Fruit fly (Drosophila melanogaster) whole organism, embryonic: Measurements from ENCODE around the gene CG13995.
A peak's percentile ranks its signal among the peaks of the same experiment; 100 is the strongest.

Experiments used
- Antp ChIP-seq: fragments of 200-800 bp; sonication (Bioruptor generic); optimal IDR thresholded peaks from 3 replicates; lab custom pipeline; 2016; ENCODE audit warnings: missing biosample characterization, missing genetic modification characterization
- CG10147 ChIP-seq: fragments of 200-800 bp; sonication (Bioruptor generic); optimal IDR thresholded peaks from 2 replicates; lab custom pipeline; 2019; ENCODE audit warnings: missing biosample characterization, mild to moderate bottlenecking, missing genetic modification characterization, moderate library complexity
- CG10209 ChIP-seq: fragments of 200-800 bp; sonication (Bioruptor generic); optimal IDR thresholded peaks from 3 replicates; lab custom pipeline; 2017; ENCODE audit warnings: missing biosample characterization, mild to moderate bottlenecking, missing genetic modification characterization, missing genetic modification reagents
- CG10543 ChIP-seq: fragments of 200-800 bp; sonication (Bioruptor generic); optimal IDR thresholded peaks from 3 replicates; lab custom pipeline; 2017; ENCODE audit warnings: missing biosample characterization, mild to moderate bottlenecking, missing genetic modification characterization, moderate library complexity
- CG12071 ChIP-seq: fragments of 200-800 bp; sonication (Bioruptor generic); optimal IDR thresholded peaks from 3 replicates; lab custom pipeline; 2018; ENCODE audit warnings: missing biosample characterization, mild to moderate bottlenecking, missing genetic modification characterization
- CG13775 ChIP-seq: fragments of 200-800 bp; sonication (Bioruptor generic); optimal IDR thresholded peaks from 3 replicates; lab custom pipeline; 2017; ENCODE audit warnings: missing biosample characterization, mild to moderate bottlenecking, missing genetic modification characterization
- CG13894 ChIP-seq: fragments of 200-800 bp; sonication (Bioruptor generic); optimal IDR thresholded peaks from 3 replicates; lab custom pipeline; 2018; ENCODE audit warnings: missing biosample characterization, mild to moderate bottlenecking, missing genetic modification characterization, moderate library complexity
- CG14667 ChIP-seq: fragments of 200-800 bp; sonication (Bioruptor generic); IDR thresholded peaks from 2 replicates; pipeline ENCODE4 v1.3.6; 2022; ENCODE audit warnings: missing biosample characterization, missing genetic modification characterization
- CG15601 ChIP-seq: fragments of 200-800 bp; sonication (Bioruptor generic); optimal IDR thresholded peaks from 3 replicates; lab custom pipeline; 2019; ENCODE audit warnings: missing biosample characterization, mild to moderate bottlenecking, missing genetic modification characterization, moderate library complexity
- CG1602 ChIP-seq: fragments of 200-800 bp; sonication (Bioruptor generic); optimal IDR thresholded peaks from 3 replicates; lab custom pipeline; 2016; ENCODE audit warnings: missing biosample characterization, missing genetic modification characterization
- CG17385 ChIP-seq: fragments of 200-800 bp; sonication (Bioruptor generic); optimal IDR thresholded peaks from 3 replicates; lab custom pipeline; 2018; ENCODE audit warnings: missing biosample characterization, mild to moderate bottlenecking, missing genetic modification characterization
- CG17912 ChIP-seq: fragments of 200-800 bp; sonication (Bioruptor generic); optimal IDR thresholded peaks from 2 replicates; lab custom pipeline; 2018; ENCODE audit warnings: missing biosample characterization, mild to moderate bottlenecking, missing genetic modification characterization
- CG2202 ChIP-seq: fragments of 200-800 bp; sonication (Bioruptor generic); optimal IDR thresholded peaks from 2 replicates; lab custom pipeline; 2018; ENCODE audit warnings: missing biosample characterization, mild to moderate bottlenecking, missing genetic modification characterization
- CG3726 ChIP-seq: fragments of 200-800 bp; sonication (Bioruptor generic); IDR thresholded peaks from 3 replicates; pipeline ENCODE4, ENCODE4 v1.3.6; 2022; ENCODE audit warnings: missing biosample characterization, missing genetic modification characterization
- CG4404 ChIP-seq: fragments of 200-800 bp; sonication (Bioruptor generic); IDR thresholded peaks from 2 replicates; pipeline ENCODE4 v1.3.6; 2022; ENCODE audit warnings: missing biosample characterization, missing genetic modification characterization
- CG6654 ChIP-seq: fragments of 200-800 bp; sonication (Bioruptor generic); optimal IDR thresholded peaks from 2 replicates; lab custom pipeline; 2017; ENCODE audit warnings: missing biosample characterization, mild to moderate bottlenecking, missing genetic modification characterization
- CG6791 ChIP-seq: fragments of 200-800 bp; sonication (Bioruptor generic); IDR thresholded peaks from 3 replicates; pipeline ENCODE4 v1.3.6; 2022; ENCODE audit warnings: missing biosample characterization, missing genetic modification characterization; ENCODE audit not compliant: partially characterized antibody
- CG7271 ChIP-seq: fragments of 200-800 bp; sonication (Bioruptor generic); optimal IDR thresholded peaks from 2 replicates; lab custom pipeline; 2018; ENCODE audit warnings: missing biosample characterization, mild to moderate bottlenecking, missing genetic modification characterization, moderate library complexity
- CG7745 ChIP-seq: fragments of 200-800 bp; sonication (Bioruptor generic); optimal IDR thresholded peaks from 2 replicates; lab custom pipeline; 2018; ENCODE audit warnings: missing biosample characterization, mild to moderate bottlenecking, missing genetic modification characterization, moderate library complexity
- CG8388 ChIP-seq: fragments of 200-800 bp; sonication (Bioruptor generic); optimal IDR thresholded peaks from 2 replicates; lab custom pipeline; 2019; ENCODE audit warnings: missing biosample characterization, mild to moderate bottlenecking, missing genetic modification characterization, moderate library complexity
- CG9609 ChIP-seq: fragments of 200-800 bp; sonication (Bioruptor generic); optimal IDR thresholded peaks from 3 replicates; lab custom pipeline; 2016; ENCODE audit warnings: missing biosample characterization, missing genetic modification characterization
- CG9932 ChIP-seq: fragments of 200-800 bp; sonication (Bioruptor generic); IDR thresholded peaks from 2 replicates; pipeline ENCODE4 v1.3.6; 2022; ENCODE audit warnings: missing biosample characterization, missing genetic modification characterization
- Dfd ChIP-seq, 2 experiments: fragments of >200 bp; optimal IDR thresholded peaks; 2 replicates each; lab custom pipeline; 2017; ENCODE audit warnings: missing biosample characterization in 2 of 2, missing genetic modification characterization in 2 of 2
- Dp ChIP-seq: fragments of 200-800 bp; sonication (Bioruptor generic); optimal IDR thresholded peaks from 2 replicates; lab custom pipeline; 2018; ENCODE audit warnings: missing biosample characterization, mild to moderate bottlenecking, missing genetic modification characterization, moderate library complexity
- Ets65A ChIP-seq: fragments of 200-800 bp; sonication (Bioruptor generic); peaks from one replicate; lab custom pipeline; 2016; ENCODE audit warnings: missing biosample characterization, missing genetic modification characterization
- GATAe ChIP-seq: fragments of 200-800 bp; sonication (Bioruptor generic); conservative IDR thresholded peaks from 2 replicates; pipeline ENCODE4 v1.3.6; 2022; ENCODE audit warnings: missing biosample characterization, missing genetic modification characterization
- Hey ChIP-seq: fragments of 200-800 bp; sonication (Bioruptor generic); optimal IDR thresholded peaks from 3 replicates; lab custom pipeline; 2018; ENCODE audit warnings: missing biosample characterization, mild to moderate bottlenecking, missing genetic modification characterization
- Kr ChIP-seq: fragments of 200-800 bp; sonication (Bioruptor generic); optimal IDR thresholded peaks from 2 replicates; lab custom pipeline; 2017; ENCODE audit warnings: missing biosample characterization, mild to moderate bottlenecking, missing genetic modification characterization
- Max ChIP-seq: fragments of 200-800 bp; sonication (Bioruptor generic); optimal IDR thresholded peaks from 2 replicates; lab custom pipeline; 2016; ENCODE audit warnings: missing biosample characterization, mild to moderate bottlenecking, missing genetic modification characterization
- Med ChIP-seq: fragments of 200-800 bp; sonication (Bioruptor generic); peaks from one replicate; lab custom pipeline; 2016; ENCODE audit warnings: missing biosample characterization, missing genetic modification characterization, mild to moderate bottlenecking, inconsistent platforms, moderate library complexity
- NfI ChIP-seq: fragments of 200-800 bp; sonication (Bioruptor generic); optimal IDR thresholded peaks from 3 replicates; lab custom pipeline; 2018; ENCODE audit warnings: missing biosample characterization, mild to moderate bottlenecking, missing genetic modification characterization, moderate library complexity
- Side ChIP-seq: fragments of 200-800 bp; sonication (Bioruptor generic); optimal IDR thresholded peaks from 2 replicates; lab custom pipeline; 2016; ENCODE audit warnings: missing biosample characterization, missing genetic modification characterization
- amos ChIP-seq: fragments of 200-800 bp; sonication (Bioruptor generic); IDR thresholded peaks from 2 replicates; pipeline ENCODE4 v1.3.6; 2022; ENCODE audit warnings: missing biosample characterization, missing genetic modification characterization; ENCODE audit not compliant: partially characterized antibody
- chm ChIP-seq: fragments of 200-800 bp; sonication (Bioruptor generic); IDR thresholded peaks from 2 replicates; pipeline ENCODE4 v1.3.6; 2022; ENCODE audit warnings: missing biosample characterization, missing genetic modification characterization
- exex ChIP-seq: fragments of 200-800 bp; sonication (Bioruptor generic); optimal IDR thresholded peaks from 4 replicates; lab custom pipeline; 2018; ENCODE audit warnings: missing biosample characterization, mild to moderate bottlenecking, missing genetic modification characterization, moderate library complexity
- fd102C ChIP-seq: fragments of 200-800 bp; sonication (Bioruptor generic); optimal IDR thresholded peaks from 2 replicates; lab custom pipeline; 2018; ENCODE audit warnings: missing biosample characterization, mild to moderate bottlenecking, missing genetic modification characterization, moderate library complexity
- grn ChIP-seq: fragments of 200-800 bp; sonication (Bioruptor generic); optimal IDR thresholded peaks from 3 replicates; lab custom pipeline; 2017; ENCODE audit warnings: missing biosample characterization, missing genetic modification characterization
- inv ChIP-seq: fragments of 200-800 bp; sonication (Bioruptor generic); IDR thresholded peaks from 2 replicates; pipeline ENCODE4 v1.3.6; 2022; ENCODE audit warnings: missing biosample characterization, missing genetic modification characterization; ENCODE audit not compliant: partially characterized antibody
- lola ChIP-seq, 3 experiments: fragments of >200 bp in 2 of 3; fragments of 200-800 bp in 1 of 3; sonication (Bioruptor generic) in 1 of 3; optimal IDR thresholded peaks; 2 replicates each; lab custom pipeline; 2017 to 2019; ENCODE audit warnings: missing biosample characterization in 3 of 3, missing genetic modification characterization in 3 of 3, mild to moderate bottlenecking in 1 of 3, moderate library complexity in 1 of 3
- lov ChIP-seq, 2 experiments: fragments of 200-800 bp in 1 of 2; fragments of >200 bp in 1 of 2; sonication (Bioruptor generic) in 1 of 2; IDR thresholded peaks in 1 of 2; optimal IDR thresholded peaks in 1 of 2; 2 replicates in 1 of 2; 3 replicates in 1 of 2; pipeline versions ENCODE4 v1.3.6 to Lab custom; 2017 to 2022; ENCODE audit warnings: missing biosample characterization in 1 of 2, missing genetic modification characterization in 1 of 2
- p53 ChIP-seq: fragments of 200-800 bp; sonication (Bioruptor generic); optimal IDR thresholded peaks from 2 replicates; lab custom pipeline; 2016; ENCODE audit warnings: missing biosample characterization, missing genetic modification characterization
- prd ChIP-seq, 3 experiments: fragments of >200 bp in 2 of 3; fragments of 200-800 bp in 1 of 3; sonication (Bioruptor generic) in 1 of 3; optimal IDR thresholded peaks in 2 of 3; IDR thresholded peaks in 1 of 3; 2 replicates in 2 of 3; 3 replicates in 1 of 3; pipeline versions ENCODE4 v1.3.6 to Lab custom; 2017 to 2022; ENCODE audit warnings: missing biosample characterization in 1 of 3, missing genetic modification characterization in 1 of 3
- scrt ChIP-seq: fragments of 200-800 bp; sonication (Bioruptor generic); optimal IDR thresholded peaks from 2 replicates; lab custom pipeline; 2018; ENCODE audit warnings: missing biosample characterization, mild to moderate bottlenecking, missing genetic modification characterization, moderate library complexity
- sd ChIP-seq: fragments of 200-800 bp; sonication (Bioruptor generic); optimal IDR thresholded peaks from 3 replicates; lab custom pipeline; 2018; ENCODE audit warnings: missing biosample characterization, mild to moderate bottlenecking, missing genetic modification characterization, moderate library complexity
- sug ChIP-seq: fragments of 200-800 bp; optimal IDR thresholded peaks from 2 replicates; lab custom pipeline; 2019; ENCODE audit warnings: missing biosample characterization, mild to moderate bottlenecking, missing genetic modification characterization, moderate library complexity
- trh ChIP-seq: fragments of 200-800 bp; sonication (Bioruptor generic); optimal IDR thresholded peaks from 2 replicates; lab custom pipeline; 2016; ENCODE audit warnings: missing biosample characterization, missing genetic modification characterization
- wek ChIP-seq: fragments of 200-800 bp; sonication (Bioruptor generic); optimal IDR thresholded peaks from 3 replicates; lab custom pipeline; 2018; ENCODE audit warnings: missing biosample characterization, mild to moderate bottlenecking, missing genetic modification characterization, moderate library complexity

The CG13995 gene

DNA sequence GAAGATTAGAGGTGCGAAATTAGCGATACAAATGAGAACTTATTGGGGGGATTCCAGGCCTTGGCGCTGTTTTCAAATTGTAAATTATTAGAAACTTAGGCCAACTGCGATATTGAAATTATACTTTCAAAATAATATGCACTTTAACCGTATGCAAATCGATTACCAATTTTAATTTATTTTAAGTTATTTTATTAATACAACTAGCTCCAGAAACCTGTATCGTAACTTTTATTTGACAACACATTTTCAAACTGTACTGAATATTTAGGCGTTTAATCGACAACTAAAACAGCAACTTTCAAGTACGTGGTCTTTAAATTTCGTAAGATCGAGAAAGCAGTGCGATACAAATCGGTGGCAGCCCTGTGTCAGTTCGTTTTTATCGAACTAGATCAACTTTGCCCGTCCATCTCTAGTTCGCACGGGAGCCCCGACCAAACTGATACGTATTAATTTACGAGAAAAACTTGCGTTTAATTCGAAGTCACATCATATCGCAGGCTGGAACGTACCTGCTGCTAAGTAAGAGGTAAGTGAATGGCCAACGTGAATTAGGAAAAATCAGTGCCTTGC lies 16.6 kb downstream of the CG13995 start, which contains the start of the genes CG9154 and Kr-h2 (continued):
- no peak for TF ChIP-seq CG3726 (GFP tag; lab: Robert Waterston, UW)
- peak; percentile 57 for TF ChIP-seq CG13894 (tag; lab: Kevin White, UChicago)
- TF ChIP-seq Dp (GFP tag; lab: Kevin White, UChicago) = peak; percentile 84
- TF ChIP-seq CG9932 (GFP tag; lab: Robert Waterston, UW) = peak; percentile 60

DNA sequence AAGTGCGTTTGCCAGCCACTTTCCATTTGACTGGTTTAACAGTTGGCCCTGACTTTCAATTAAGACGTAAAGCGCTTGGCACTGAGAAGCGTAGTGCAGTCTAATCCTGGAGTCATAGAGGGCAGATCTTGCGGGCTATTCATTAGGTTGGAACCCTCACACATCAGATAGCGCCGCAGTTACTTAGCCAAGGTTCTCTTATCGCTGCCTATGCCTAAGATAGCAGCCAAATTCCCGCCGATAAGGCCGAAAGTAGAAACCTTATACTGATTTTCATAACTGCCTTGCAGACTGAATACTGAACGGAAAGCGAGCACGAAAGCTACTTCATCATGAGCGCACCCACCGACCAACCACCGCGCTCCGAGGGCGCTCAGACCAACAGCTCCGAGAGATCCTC lies 18.0 kb downstream of the CG13995 start:
- TF ChIP-seq CG12071 (GFP tag; lab: Kevin White, UChicago) = no peak
- no peak for TF ChIP-seq CG4404 (GFP tag; lab: Robert Waterston, UW)
- TF ChIP-seq CG10209 = no peak
- no peak for TF ChIP-seq Dfd (GFP tag; optimal IDR thresholded peaks at IDR 0.05; lab: Kevin White, UChicago)
- TF ChIP-seq Ets65A = peak; percentile 33
- TF ChIP-seq prd (optimal IDR thresholded peaks at IDR 0.05; lab: Kevin White, UChicago) = no peak
- TF ChIP-seq prd (GFP tag; IDR thresholded peaks at IDR 0.05; lab: Robert Waterston, UW) = no peak
- no peak for TF ChIP-seq CG6791 (GFP tag; lab: Robert Waterston, UW)
- TF ChIP-seq chm = no peak
- no peak for TF ChIP-seq CG7745
- TF ChIP-seq scrt (GFP tag; lab: Kevin White, UChicago) = no peak
- no peak for TF ChIP-seq amos (GFP tag; lab: Robert Waterston, UW)
- TF ChIP-seq CG7271 = no peak
- no peak for TF ChIP-seq Kr (GFP tag; lab: Kevin White, UChicago)
- TF ChIP-seq CG9609 (GFP tag; lab: Kevin White, UChicago) = no peak
- TF ChIP-seq CG1602 (GFP tag; lab: Kevin White, UChicago) = no peak
- TF ChIP-seq CG13775 (GFP tag; lab: Kevin White, UChicago) = no peak
- TF ChIP-seq fd102C (GFP tag; lab: Kevin White, UChicago) = no peak
- no peak for TF ChIP-seq lola (GFP tag; optimal IDR thresholded peaks at IDR 0.05; lab: Kevin White, UChicago)
- no peak for TF ChIP-seq Hey
- TF ChIP-seq grn (GFP tag; lab: Kevin White, UChicago) = peak; percentile 61
- no peak for TF ChIP-seq CG10147 (GFP tag; lab: Kevin White, UChicago)
- no peak for TF ChIP-seq Max (GFP tag; lab: Kevin White, UChicago)
- TF ChIP-seq lov (optimal IDR thresholded peaks at IDR 0.05; lab: Kevin White, UChicago) = no peak
- TF ChIP-seq lov (GFP tag; IDR thresholded peaks at IDR 0.05; lab: Robert Waterston, UW) = no peak
- no peak for TF ChIP-seq CG14667 (GFP tag; lab: Robert Waterston, UW)
- peak; percentile 32 for TF ChIP-seq CG10543 (GFP tag; lab: Kevin White, UChicago)
- TF ChIP-seq p53 (GFP tag; lab: Kevin White, UChicago) = no peak
- TF ChIP-seq NfI (GFP tag; lab: Kevin White, UChicago) = no peak
- TF ChIP-seq CG6654 (GFP tag; lab: Kevin White, UChicago) = no peak
- TF ChIP-seq exex = peak; percentile 38
- peak; percentile 62 for TF ChIP-seq Med (GFP tag; lab: Kevin White, UChicago)
- TF ChIP-seq Antp (GFP tag; lab: Kevin White, UChicago) = no peak
- TF ChIP-seq GATAe = peak; percentile 76
- TF ChIP-seq CG15601 (tag; lab: Kevin White, UChicago) = no peak
- no peak for TF ChIP-seq CG2202 (tag; lab: Kevin White, UChicago)
- no peak for TF ChIP-seq CG17912
- no peak for TF ChIP-seq CG17385 (GFP tag; lab: Kevin White, UChicago)
- TF ChIP-seq Side (GFP tag; lab: Kevin White, UChicago) = no peak
- peak; percentile 8 for TF ChIP-seq sug (tag; lab: Kevin White, UChicago)
- peak; percentile 74 for TF ChIP-seq sd (tag; lab: Kevin White, UChicago)
- no peak for TF ChIP-seq inv (GFP tag; lab: Robert Waterston, UW)
- TF ChIP-seq trh (GFP tag; lab: Kevin White, UChicago) = no peak
- no peak for TF ChIP-seq CG8388 (GFP tag; lab: Kevin White, UChicago)
- TF ChIP-seq wek (GFP tag; lab: Kevin White, UChicago) = no peak
